Fruit fly (Drosophila melanogaster): ENCODE data around the gene CG34448.

Gene CG34448

dm6 chr2L:2420490-2420889, 2.7 kb upstream of the CG34448 start, which contains the start of gene CG9886 (continued):
- TF ChIP-seq Stat92E (GFP tag; optimal IDR thresholded peaks at IDR 0.05) (peak in 1 of 3 experiments; percentile 48), gem (tag; optimal IDR thresholded peaks at IDR 0.05) (peak; percentile 87), Chrac-16 (GFP tag; optimal IDR thresholded peaks at IDR 0.05) (peak; percentile 68), scrt (GFP tag; optimal IDR thresholded peaks at IDR 0.05) (peak; percentile 34), Kr (GFP tag; optimal IDR thresholded peaks at IDR 0.05) (no peak), CG9797 (GFP tag; optimal IDR thresholded peaks at IDR 0.05) (peak; percentile 39), gro (GFP tag; optimal IDR thresholded peaks at IDR 0.05) (no peak), CG8281 (tag; optimal IDR thresholded peaks at IDR 0.05) (no peak), CG18011 (GFP tag; optimal IDR thresholded peaks at IDR 0.05) (peak; percentile 98), hkb (optimal IDR thresholded peaks at IDR 0.05) (no peak), hkb (GFP tag; IDR thresholded peaks at IDR 0.05) (peak; percentile 68), zfh2 (GFP tag; optimal IDR thresholded peaks at IDR 0.05) (no peak), Xbp1 (GFP tag; optimal IDR thresholded peaks at IDR 0.05) (peak; percentile 74), CG18764 (GFP tag; optimal IDR thresholded peaks at IDR 0.05) (peak; percentile 18), Usf (GFP tag; optimal IDR thresholded peaks at IDR 0.05) (no peak), gsb-n (tag; optimal IDR thresholded peaks at IDR 0.05) (peak; percentile 72), wek (GFP tag; optimal IDR thresholded peaks at IDR 0.05) (peak; percentile 99), CG9609 (GFP tag; optimal IDR thresholded peaks at IDR 0.05) (no peak), CG14441 (GFP tag; IDR thresholded peaks at IDR 0.05) (peak; percentile 60), wdn (GFP tag; IDR thresholded peaks at IDR 0.05) (0 out of 2 replicates have a peak, but pooled peaks have one; percentile 27), MBD-R2 (GFP tag; IDR thresholded peaks at IDR 0.05) (peak; percentile 56; the same call in 1 of the 2 replicates), HmgZ (tag; optimal IDR thresholded peaks at IDR 0.05) (peak; percentile 48), Ets65A (GFP tag) (no peak), CG5245 (GFP tag; optimal IDR thresholded peaks at IDR 0.05) (peak; percentile 26), oc (tag; optimal IDR thresholded peaks at IDR 0.05) (peak; percentile 59), Sox102F (GFP tag; optimal IDR thresholded peaks at IDR 0.05) (peak; percentile 76), CG16863 (GFP tag; optimal IDR thresholded peaks at IDR 0.05) (no peak), grau (tag; optimal IDR thresholded peaks at IDR 0.05) (peak; percentile 74), CG15514 (GFP tag; optimal IDR thresholded peaks at IDR 0.05) (peak; percentile 66), CG18619 (GFP tag; optimal IDR thresholded peaks at IDR 0.05) (peak; percentile 34), kay (GFP tag; optimal IDR thresholded peaks at IDR 0.05) (peak; percentile 42), HLH3B (GFP tag; IDR thresholded peaks at IDR 0.05) (peak; percentile 18; the same call in 1 of the 2 replicates), CG30403 (GFP tag; optimal IDR thresholded peaks at IDR 0.05) (peak; percentile 77), CG7556 (GFP tag; optimal IDR thresholded peaks at IDR 0.05) (peak; percentile 57), CG31224 (GFP tag; IDR thresholded peaks at IDR 0.05) (no peak), E2f2 (GFP tag; IDR thresholded peaks at IDR 0.05) (peak; percentile 78), sd (tag; optimal IDR thresholded peaks at IDR 0.05) (peak; percentile 61), tin (GFP tag; optimal IDR thresholded peaks at IDR 0.05) (peak; percentile 67), CG13287 (GFP tag; IDR thresholded peaks at IDR 0.05; ENCODE audit: partially characterized antibody) (peak; percentile 53; the same call in 1 of the 2 replicates), unpg (GFP tag; optimal IDR thresholded peaks at IDR 0.05) (peak; percentile 87), CG4282 (GFP tag; optimal IDR thresholded peaks at IDR 0.05) (no peak), CG10959 (GFP tag; IDR thresholded peaks at IDR 0.05) (0 out of 2 replicates have a peak, but pooled peaks have one; percentile 16), ara (GFP tag; IDR thresholded peaks at IDR 0.05) (peak; percentile 13; the same call in 1 of the 2 replicates), CG3065 (GFP tag; optimal IDR thresholded peaks at IDR 0.05) (peak; percentile 35), sc (optimal IDR thresholded peaks at IDR 0.05) (no peak), sc (GFP tag; optimal IDR thresholded peaks at IDR 0.05) (peak; percentile 49), D19B (GFP tag; optimal IDR thresholded peaks at IDR 0.05) (peak; percentile 8), tll (GFP tag; optimal IDR thresholded peaks at IDR 0.05) (peak in 1 of 2 experiments; percentile 6), Ada2b (GFP tag; IDR thresholded peaks at IDR 0.05) (peak; percentile 40), CG9817 (tag; optimal IDR thresholded peaks at IDR 0.05) (peak; percentile 70), CG16815 (GFP tag; optimal IDR thresholded peaks at IDR 0.05) (peak; percentile 20)
